Fruit fly (Drosophila melanogaster): ENCODE measurements around the gene Smr.

- TF ChIP-seq fru (GFP tag; optimal IDR thresholded peaks at IDR 0.05), result peak; percentile 64
- TF ChIP-seq Dfd (GFP tag; optimal IDR thresholded peaks at IDR 0.05), result no peak
- TF ChIP-seq Mio (GFP tag; optimal IDR thresholded peaks at IDR 0.05), result no peak
- TF ChIP-seq dl (GFP tag; optimal IDR thresholded peaks at IDR 0.05; ENCODE audit: insufficient read depth in 1 of 2, partially characterized antibody in 2 of 2), result no peak
- TF ChIP-seq OdsH (GFP tag; optimal IDR thresholded peaks at IDR 0.05), result peak; percentile 31
- TF ChIP-seq tai (GFP tag; optimal IDR thresholded peaks at IDR 0.05), result peak; percentile 90
- peak; percentile 73 for TF ChIP-seq rgr (GFP tag; optimal IDR thresholded peaks at IDR 0.05)
- TF ChIP-seq Sp1 (GFP tag; optimal IDR thresholded peaks at IDR 0.05), result peak; percentile 44
- TF ChIP-seq sage (GFP tag; optimal IDR thresholded peaks at IDR 0.05), result peak; percentile 45
- peak; percentile 8 for TF ChIP-seq psq (GFP tag; optimal IDR thresholded peaks at IDR 0.05)
- no peak for TF ChIP-seq pan (optimal IDR thresholded peaks at IDR 0.05)
- TF ChIP-seq Jra (GFP tag; optimal IDR thresholded peaks at IDR 0.05), result peak; percentile 77
- TF ChIP-seq lola (GFP tag; optimal IDR thresholded peaks at IDR 0.05), result no peak
Observed at dm6 chrX:12653574-12653973, 88.8 kb downstream of the Smr start, which contains the start of gene CkIalpha.

All from whole organism, wandering third instar larva.